Fruit fly (Drosophila melanogaster): ENCODE data around the gene tnc.

The tnc gene

dm6 chr3R:24965403-24965802 is 18.8 kb upstream of the tnc start:
- TF ChIP-seq Mio (GFP tag; optimal IDR thresholded peaks at IDR 0.05) (no peak), foxo (GFP tag; optimal IDR thresholded peaks at IDR 0.05) (no peak), OdsH (GFP tag; optimal IDR thresholded peaks at IDR 0.05) (no peak)

DNA sequence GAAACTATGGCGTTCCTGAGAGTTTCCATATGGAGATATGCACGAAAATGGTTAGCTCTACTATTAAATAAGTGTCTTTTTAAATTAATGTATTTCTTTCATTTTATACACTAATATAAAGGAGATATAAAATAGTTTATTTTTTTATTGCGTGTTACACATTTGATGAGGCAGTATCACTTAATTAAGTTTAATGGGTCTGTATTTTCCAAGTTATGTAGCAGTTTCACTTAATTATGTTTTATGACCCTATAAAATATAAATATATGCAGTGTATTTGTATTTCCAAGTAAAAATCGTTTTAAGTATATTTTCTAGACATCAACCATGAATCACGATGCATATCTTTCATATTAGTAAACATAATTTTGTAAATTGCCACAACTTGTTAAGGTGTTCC is 17.6 kb upstream of the tnc start:
- TF ChIP-seq lola (GFP tag; optimal IDR thresholded peaks at IDR 0.05) (no peak), woc (GFP tag; optimal IDR thresholded peaks at IDR 0.05) (peak; percentile 9), h (GFP tag; optimal IDR thresholded peaks at IDR 0.05) (no peak), foxo (GFP tag; optimal IDR thresholded peaks at IDR 0.05) (no peak)

DNA sequence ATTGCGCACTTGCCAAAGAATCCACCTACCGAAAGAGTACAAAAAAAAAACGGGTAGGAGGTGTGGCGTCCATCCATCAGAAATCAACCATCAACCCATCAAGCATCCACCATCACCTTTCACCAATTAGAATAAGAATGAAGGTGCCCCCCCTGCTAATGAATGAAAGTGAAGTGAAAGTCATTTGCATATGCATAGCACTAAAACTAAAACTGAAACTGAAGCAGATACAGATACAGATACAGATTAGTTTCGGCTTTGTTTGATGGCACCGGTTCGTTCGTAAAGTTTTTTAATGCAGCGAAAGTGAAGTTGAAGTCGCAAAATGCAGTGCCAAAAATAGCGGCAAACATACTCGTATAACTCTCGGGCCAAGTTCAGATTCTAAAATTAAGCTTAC is 16.2 kb upstream of the tnc start:
- TF ChIP-seq Abd-B (GFP tag; optimal IDR thresholded peaks at IDR 0.05) (no peak), fru (GFP tag; optimal IDR thresholded peaks at IDR 0.05) (no peak), dl (GFP tag; optimal IDR thresholded peaks at IDR 0.05; ENCODE audit: insufficient read depth in 1 of 2, partially characterized antibody in 2 of 2) (no peak), Dif (GFP tag; optimal IDR thresholded peaks at IDR 0.05; ENCODE audit: partially characterized antibody) (no peak), Hnf4 (GFP tag; optimal IDR thresholded peaks at IDR 0.05) (no peak), Myc (optimal IDR thresholded peaks at IDR 0.05) (no peak), brk (GFP tag; optimal IDR thresholded peaks at IDR 0.05) (no peak), Hr83 (GFP tag; optimal IDR thresholded peaks at IDR 0.05; ENCODE audit: poor library complexity, severe bottlenecking) (no peak), tai (GFP tag; optimal IDR thresholded peaks at IDR 0.05) (no peak), ey (GFP tag; optimal IDR thresholded peaks at IDR 0.05) (no peak), sage (GFP tag; optimal IDR thresholded peaks at IDR 0.05) (no peak), dsf (GFP tag; optimal IDR thresholded peaks at IDR 0.05; ENCODE audit: borderline replicate concordance) (no peak), Vsx2 (GFP tag; optimal IDR thresholded peaks at IDR 0.05; ENCODE audit: partially characterized antibody) (no peak), CG32264 (GFP tag; optimal IDR thresholded peaks at IDR 0.05) (no peak), Dfd (GFP tag; optimal IDR thresholded peaks at IDR 0.05) (no peak), CrebA (GFP tag; optimal IDR thresholded peaks at IDR 0.05; ENCODE audit: borderline replicate concordance) (no peak), foxo (GFP tag; optimal IDR thresholded peaks at IDR 0.05) (no peak), dmrt93B (GFP tag; optimal IDR thresholded peaks at IDR 0.05) (no peak), GATAd (GFP tag; optimal IDR thresholded peaks at IDR 0.05) (no peak)

DNA sequence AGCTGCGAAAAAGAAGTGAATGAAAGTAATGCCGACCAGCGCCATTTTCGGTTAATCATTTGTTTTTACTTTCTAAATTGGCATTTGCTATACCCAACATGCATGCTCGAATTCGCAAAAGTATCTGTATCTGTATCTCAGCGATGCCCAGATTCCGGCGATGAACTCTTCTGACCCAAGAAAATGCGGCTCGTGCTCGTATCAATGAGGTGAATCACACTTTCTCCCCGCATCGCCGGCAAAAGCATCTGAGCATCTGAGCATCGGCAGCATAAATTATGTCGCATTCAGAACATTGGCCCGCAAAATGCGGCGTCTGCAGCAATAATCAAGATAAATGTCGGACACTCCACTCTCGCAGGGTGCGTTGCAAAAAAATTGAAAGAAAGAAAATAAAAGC is 15.3 kb upstream of the tnc start:
- no peak for TF ChIP-seq Sp1 (GFP tag; optimal IDR thresholded peaks at IDR 0.05)
- no peak for TF ChIP-seq br (GFP tag; optimal IDR thresholded peaks at IDR 0.05)

- TF ChIP-seq psq (GFP tag; optimal IDR thresholded peaks at IDR 0.05) (no peak), pan (optimal IDR thresholded peaks at IDR 0.05) (no peak), GATAd (GFP tag; optimal IDR thresholded peaks at IDR 0.05) (no peak)
Observed at dm6 chr3R:24970323-24971067, 13.7 kb upstream of the tnc start.

dm6 chr3R:24974762-24975432 is 9.3 kb upstream of the tnc start:
- TF ChIP-seq woc (GFP tag; optimal IDR thresholded peaks at IDR 0.05) = peak; percentile 47
- TF ChIP-seq OdsH (GFP tag; optimal IDR thresholded peaks at IDR 0.05) = peak; percentile 36
- TF ChIP-seq h (GFP tag; optimal IDR thresholded peaks at IDR 0.05) = peak; percentile 57
- TF ChIP-seq Sp1 (GFP tag; optimal IDR thresholded peaks at IDR 0.05) = peak; percentile 45
- TF ChIP-seq Myc (optimal IDR thresholded peaks at IDR 0.05) = no peak
- no peak for TF ChIP-seq GATAd (GFP tag; optimal IDR thresholded peaks at IDR 0.05)
- TF ChIP-seq fru (GFP tag; optimal IDR thresholded peaks at IDR 0.05) = peak; percentile 45
- TF ChIP-seq HLH106 (tag; optimal IDR thresholded peaks at IDR 0.05) = peak; percentile 52
- TF ChIP-seq psq (GFP tag; optimal IDR thresholded peaks at IDR 0.05) = peak; percentile 28
- TF ChIP-seq br (GFP tag; optimal IDR thresholded peaks at IDR 0.05) = peak; percentile 12
- no peak for TF ChIP-seq Dfd (GFP tag; optimal IDR thresholded peaks at IDR 0.05)
- peak; percentile 52 for TF ChIP-seq ey (GFP tag; optimal IDR thresholded peaks at IDR 0.05)
- no peak for TF ChIP-seq Dif (GFP tag; optimal IDR thresholded peaks at IDR 0.05; ENCODE audit: partially characterized antibody)
- TF ChIP-seq CG9705 (GFP tag; optimal IDR thresholded peaks at IDR 0.05) = no peak
- peak; percentile 43 for TF ChIP-seq rgr (GFP tag; optimal IDR thresholded peaks at IDR 0.05)
- no peak for TF ChIP-seq Mio (GFP tag; optimal IDR thresholded peaks at IDR 0.05)
- no peak for TF ChIP-seq jim (GFP tag; optimal IDR thresholded peaks at IDR 0.05)
- TF ChIP-seq usp (GFP tag; optimal IDR thresholded peaks at IDR 0.05) = no peak
- no peak for TF ChIP-seq Hr83 (GFP tag; optimal IDR thresholded peaks at IDR 0.05; ENCODE audit: poor library complexity, severe bottlenecking)
